Worm (Caenorhabditis elegans) whole organism, young adult: ENCODE measurements around the gene fbxa-157.
A peak's percentile ranks its signal among the peaks of the same experiment; 100 is the strongest.
"Not testable (repeated sequence)": the region's sequence is repeated elsewhere in the genome, so short reads cannot be mapped to it uniquely, and the experiment has no call there.

Experiments
- B0035.1 ChIP-seq: sonication (generic microtip); optimal IDR thresholded peaks from 2 replicates; lab custom pipeline; 2016; ENCODE audit warnings: missing genetic modification characterization, mild to moderate bottlenecking, missing compliant biosample characterization, missing genotype, missing genetic modification reagents
- B0261.1 ChIP-seq: sonication (generic microtip); optimal IDR thresholded peaks from 2 replicates; lab custom pipeline; 2016; ENCODE audit warnings: mild to moderate bottlenecking, missing genetic modification characterization, moderate library complexity, missing compliant biosample characterization
- D2030.7 ChIP-seq: fragments of 200-800 bp; sonication (Bioruptor generic); IDR thresholded peaks from 2 replicates; pipeline ENCODE4 v1.3.6; 2022; ENCODE audit warnings: missing genetic modification reagents, missing genetic modification characterization, missing compliant biosample characterization
- F33H1.4 ChIP-seq: fragments of 200-800 bp; sonication (Bioruptor generic); IDR thresholded peaks from 2 replicates; pipeline ENCODE4 v1.3.6; 2022; ENCODE audit warnings: missing genetic modification reagents, missing genetic modification characterization, missing compliant biosample characterization
- F57C9.4 ChIP-seq: sonication (generic microtip); optimal IDR thresholded peaks from 2 replicates; lab custom pipeline; 2017; ENCODE audit warnings: mild to moderate bottlenecking, missing genetic modification characterization, missing compliant biosample characterization
- K11D2.4 ChIP-seq: fragments of 200-800 bp; sonication (Bioruptor generic); IDR thresholded peaks from 2 replicates; pipeline ENCODE4 v1.3.6; 2022; ENCODE audit warnings: missing genetic modification reagents, missing genetic modification characterization, missing compliant biosample characterization
- T07F8.4 ChIP-seq: sonication (generic microtip); optimal IDR thresholded peaks from 2 replicates; lab custom pipeline; 2016; ENCODE audit warnings: mild to moderate bottlenecking, missing genetic modification characterization, moderate library complexity, missing compliant biosample characterization
- Y53G8AR.9 ChIP-seq: fragments of 200-800 bp; sonication (Bioruptor generic); conservative IDR thresholded peaks from 2 replicates; pipeline ENCODE4 v1.3.6; 2022; ENCODE audit warnings: missing genetic modification reagents, missing genetic modification characterization, missing compliant biosample characterization
- Y56A3A.18 ChIP-seq: fragments of 200-800 bp; sonication (Bioruptor generic); IDR thresholded peaks from 2 replicates; pipeline ENCODE4 v1.3.6; 2022; ENCODE audit warnings: missing genetic modification reagents, missing genetic modification characterization, missing compliant biosample characterization
- Y79H2A.3 ChIP-seq: fragments of 200-800 bp; sonication (Bioruptor generic); conservative IDR thresholded peaks from 2 replicates; pipeline ENCODE4 v1.3.6; 2022; ENCODE audit warnings: missing genetic modification reagents, missing genetic modification characterization, missing compliant biosample characterization
- akir-1 ChIP-seq: fragments of 200-800 bp; sonication (Bioruptor generic); optimal IDR thresholded peaks from 2 replicates; lab custom pipeline; 2018; ENCODE audit warnings: mild to moderate bottlenecking, missing genetic modification characterization, moderate library complexity, missing compliant biosample characterization
- ama-1 ChIP-seq, 3 experiments: fragments of 150-350 bp in 1 of 3; sonication (generic microtip) in 2 of 3; optimal IDR thresholded peaks; 2 replicates each; lab custom pipeline; 2014 to 2018; ENCODE audit warnings: missing biosample characterization in 2 of 3, missing genetic modification characterization in 2 of 3, missing genetic modification reagents in 2 of 3
- atf-7 ChIP-seq: sonication (generic microtip); optimal IDR thresholded peaks from 2 replicates; lab custom pipeline; 2017; ENCODE audit warnings: mild to moderate bottlenecking, missing genetic modification characterization, missing compliant biosample characterization
- attf-6 ChIP-seq: fragments of 200-800 bp; sonication (Bioruptor generic); IDR thresholded peaks from 2 replicates; pipeline ENCODE4 v1.3.6; 2022; ENCODE audit warnings: missing genetic modification reagents, missing genetic modification characterization, missing compliant biosample characterization
- bed-1 ChIP-seq: fragments of 200-800 bp; sonication (Bioruptor generic); IDR thresholded peaks from 2 replicates; pipeline ENCODE4 v1.3.6; 2022; ENCODE audit warnings: missing genetic modification reagents, missing genetic modification characterization, missing compliant biosample characterization
- dpff-1 ChIP-seq: sonication (generic microtip); optimal IDR thresholded peaks from 2 replicates; lab custom pipeline; 2017; ENCODE audit warnings: mild to moderate bottlenecking, missing genetic modification characterization, missing compliant biosample characterization
- gei-17 ChIP-seq: fragments of 200-800 bp; sonication (Bioruptor generic); optimal IDR thresholded peaks from 2 replicates; lab custom pipeline; 2018; ENCODE audit warnings: mild to moderate bottlenecking, missing genetic modification characterization, missing compliant biosample characterization
- hlh-26 ChIP-seq: fragments of 200-800 bp; sonication (Bioruptor generic); conservative IDR thresholded peaks from 2 replicates; pipeline ENCODE4 v1.3.6; 2022; ENCODE audit warnings: missing genetic modification reagents, missing genetic modification characterization, missing compliant biosample characterization
- hmg-1.2 ChIP-seq: fragments of 200-800 bp; sonication (Bioruptor generic); IDR thresholded peaks from 2 replicates; pipeline ENCODE4 v1.3.6; 2022; ENCODE audit warnings: missing genetic modification reagents, missing genetic modification characterization, missing compliant biosample characterization
- let-526 ChIP-seq: fragments of 200-800 bp; sonication (Bioruptor generic); IDR thresholded peaks from 2 replicates; pipeline ENCODE4 v1.3.6; 2022; ENCODE audit warnings: missing genetic modification reagents, missing genetic modification characterization, missing compliant biosample characterization
- lin-40 ChIP-seq: sonication (generic microtip); optimal IDR thresholded peaks from 2 replicates; lab custom pipeline; 2016; ENCODE audit warnings: missing genetic modification characterization, mild to moderate bottlenecking, missing compliant biosample characterization, missing genotype, missing genetic modification reagents
- lin-54 ChIP-seq: fragments of 200-800 bp; sonication (Bioruptor generic); optimal IDR thresholded peaks from 2 replicates; lab custom pipeline; 2018; ENCODE audit warnings: mild to moderate bottlenecking, missing genetic modification characterization, missing compliant biosample characterization
- lsl-1 ChIP-seq: fragments of 200-800 bp; sonication (Bioruptor generic); optimal IDR thresholded peaks from 2 replicates; lab custom pipeline; 2018; ENCODE audit warnings: mild to moderate bottlenecking, missing genetic modification characterization, moderate library complexity, missing compliant biosample characterization
- madf-6 ChIP-seq: fragments of 200-800 bp; sonication (Bioruptor generic); IDR thresholded peaks from 2 replicates; pipeline ENCODE4 v1.3.6; 2022; ENCODE audit warnings: missing genetic modification reagents, missing genetic modification characterization, missing compliant biosample characterization
- madf-8 ChIP-seq: fragments of 200-800 bp; sonication (Bioruptor generic); conservative IDR thresholded peaks from 2 replicates; pipeline ENCODE4 v1.3.6; 2022; ENCODE audit warnings: missing genetic modification reagents, missing genetic modification characterization, missing compliant biosample characterization
- mcd-1 ChIP-seq: fragments of 200-800 bp; sonication (Bioruptor generic); IDR thresholded peaks from 2 replicates; pipeline ENCODE4 v1.3.6; 2022; ENCODE audit warnings: missing genetic modification reagents, missing genetic modification characterization, missing compliant biosample characterization
- nfya-2 ChIP-seq: fragments of 200-800 bp; sonication (Bioruptor generic); IDR thresholded peaks from 2 replicates; pipeline ENCODE4 v1.3.6; 2022; ENCODE audit warnings: missing genetic modification reagents, missing genetic modification characterization, missing compliant biosample characterization
- snpc-3.4 ChIP-seq: sonication (generic microtip); optimal IDR thresholded peaks from 2 replicates; lab custom pipeline; 2017; ENCODE audit warnings: missing genetic modification characterization, mild to moderate bottlenecking, missing compliant biosample characterization, antibody characterized with exemption, moderate library complexity, missing genotype, missing genetic modification reagents
- snpc-4 ChIP-seq, 5 experiments: fragments of 150-350 bp in 1 of 5; sonication (generic microtip) in 4 of 5; optimal IDR thresholded peaks; 2 replicates each; lab custom pipeline; 2014 to 2018; ENCODE audit warnings: missing genetic modification characterization in 5 of 5, missing biosample characterization in 3 of 5, antibody characterized with exemption in 2 of 5, mild to moderate bottlenecking in 2 of 5, missing compliant biosample characterization in 2 of 5, missing genotype in 2 of 5, moderate library complexity in 2 of 5, missing genetic modification reagents in 1 of 5
- somi-1 ChIP-seq: fragments of 200-800 bp; sonication (Bioruptor generic); optimal IDR thresholded peaks from 2 replicates; lab custom pipeline; 2018; ENCODE audit warnings: mild to moderate bottlenecking, missing genetic modification characterization, missing compliant biosample characterization
- xnd-1 ChIP-seq: sonication (generic microtip); optimal IDR thresholded peaks from 2 replicates; lab custom pipeline; 2016; ENCODE audit warnings: missing genotype, missing genetic modification reagents, missing genetic modification characterization, missing compliant biosample characterization
- ztf-22 ChIP-seq: fragments of 200-800 bp; sonication (Bioruptor generic); optimal IDR thresholded peaks from 2 replicates; lab custom pipeline; 2018; ENCODE audit warnings: mild to moderate bottlenecking, missing genetic modification characterization, moderate library complexity, missing compliant biosample characterization

Gene fbxa-157

ce11 chrV:17859065-17859464 is 40.5 kb upstream of the fbxa-157 start (continued):
- TF ChIP-seq bed-1 (no peak), madf-6 (GFP tag; lab: Robert Waterston, UW) (peak; percentile 94), somi-1 (no peak), K11D2.4 (GFP tag; lab: Robert Waterston, UW) (no peak), attf-6 (GFP tag; lab: Robert Waterston, UW) (no peak), F57C9.4 (tag; lab: Kevin White, UChicago) (no peak), hlh-26 (no peak), B0261.1 (tag; lab: Kevin White, UChicago) (no peak), T07F8.4 (tag; lab: Kevin White, UChicago) (no peak), mcd-1 (peak; percentile 15; the same call in 1 of the 2 replicates), Y53G8AR.9 (GFP tag; lab: Robert Waterston, UW) (no peak), let-526 (GFP tag; lab: Robert Waterston, UW) (no peak)

DNA sequence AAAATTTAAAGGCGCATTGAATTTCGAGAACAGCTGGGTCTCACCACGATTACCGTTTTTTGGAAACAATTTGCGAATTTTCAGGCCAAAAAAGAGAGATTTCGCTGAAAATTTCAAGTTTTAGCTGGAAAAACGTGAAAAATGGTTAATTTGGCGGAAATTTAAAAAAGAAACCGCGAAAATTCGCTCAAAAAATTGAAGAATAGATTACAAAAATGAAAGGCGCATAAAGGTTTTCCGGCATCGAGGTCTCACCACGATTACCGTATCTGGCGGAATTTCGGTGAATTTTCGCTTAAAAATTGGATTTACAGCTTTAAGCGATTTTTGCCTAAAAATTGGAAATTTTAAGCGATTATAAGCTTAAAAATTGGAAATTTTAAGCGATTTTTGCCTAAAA is 40.1 kb upstream of the fbxa-157 start:
- peak; percentile 19 for TF ChIP-seq lin-54 (GFP tag; lab: Kevin White, UChicago)
- TF ChIP-seq snpc-4 (GFP tag; optimal IDR thresholded peaks at IDR 0.05; lab: Kevin White, UChicago) = no peak
- peak in 1 of 4 experiments; percentile 4 for TF ChIP-seq snpc-4 (tag; optimal IDR thresholded peaks at IDR 0.05; lab: Kevin White, UChicago)
- peak; percentile 19; the same call in 1 of the 2 replicates for TF ChIP-seq mcd-1
- peak; percentile 78 for TF ChIP-seq xnd-1 (tag; lab: Kevin White, UChicago)
- TF ChIP-seq lsl-1 = peak; percentile 93
- peak; percentile 21; the same call in 1 of the 2 replicates for TF ChIP-seq D2030.7 (GFP tag; lab: Robert Waterston, UW)
- TF ChIP-seq ztf-22 (GFP tag; lab: Kevin White, UChicago) = no peak
- TF ChIP-seq nfya-2 = no peak
- no peak for TF ChIP-seq snpc-3.4 (tag; lab: Kevin White, UChicago)
- peak; percentile 67 for TF ChIP-seq madf-8 (GFP tag; lab: Robert Waterston, UW)
- TF ChIP-seq madf-6 (GFP tag; lab: Robert Waterston, UW) = peak; percentile 72
- no peak for TF ChIP-seq dpff-1 (tag; lab: Kevin White, UChicago)
- TF ChIP-seq gei-17 (GFP tag; lab: Kevin White, UChicago) = no peak
- peak; percentile 91 for TF ChIP-seq F33H1.4 (GFP tag; lab: Robert Waterston, UW)
- TF ChIP-seq Y79H2A.3 (GFP tag; lab: Robert Waterston, UW) = no peak
- no peak for TF ChIP-seq akir-1 (GFP tag; lab: Kevin White, UChicago)
- TF ChIP-seq, all 124 proteins: peak for 9

ce11 chrV:17865309-17865708 is 34.3 kb upstream of the fbxa-157 start, which contains the start of gene Y59A8A.8:
Gene Y59A8A.8 (plus strand): TSS chrV:17865609.
- not testable (repeated sequence) for TF ChIP-seq atf-7 (tag; lab: Kevin White, UChicago); lin-40; B0035.1

DNA sequence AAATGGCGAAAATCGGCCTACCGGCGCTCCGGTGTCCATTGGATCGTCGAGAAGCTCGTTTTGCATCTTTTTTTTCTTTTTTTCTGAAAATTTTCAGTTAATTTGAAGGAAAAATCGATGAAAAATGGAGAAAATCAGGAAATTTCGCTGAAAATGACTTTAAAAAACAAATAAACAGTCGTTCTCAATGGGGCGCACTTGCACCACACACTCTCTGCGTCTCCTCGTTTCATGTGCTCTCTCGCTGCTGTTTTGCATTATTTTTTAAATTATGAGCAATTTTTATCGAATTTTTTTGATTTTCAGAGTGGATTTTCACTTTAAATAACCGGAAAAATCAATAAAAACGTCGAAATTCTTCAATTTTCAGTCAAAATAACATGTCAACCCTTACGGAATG is 29.0 kb upstream of the fbxa-157 start, which contains the start of gene csn-1:
Gene csn-1, minus strand, starts transcription at position 83 of the 400 bp plus-strand sequence.
- TF ChIP-seq lin-54 (GFP tag; lab: Kevin White, UChicago) (peak; percentile 28), Y56A3A.18 (no peak), madf-6 (GFP tag; lab: Robert Waterston, UW) (peak; percentile 45; the same call in 1 of the 2 replicates), akir-1 (GFP tag; lab: Kevin White, UChicago) (no peak), attf-6 (GFP tag; lab: Robert Waterston, UW) (0 out of 2 replicates have a peak, but pooled peaks have one; percentile 20), mcd-1 (peak; percentile 92), hmg-1.2 (GFP tag; lab: Robert Waterston, UW) (peak; percentile 94), snpc-3.4 (tag; lab: Kevin White, UChicago) (peak; percentile 39), snpc-4 (GFP tag; optimal IDR thresholded peaks at IDR 0.05; lab: Kevin White, UChicago) (no peak), snpc-4 (tag; optimal IDR thresholded peaks at IDR 0.05; lab: Kevin White, UChicago) (peak in 1 of 4 experiments; percentile 34), ama-1 (optimal IDR thresholded peaks at IDR 0.05; lab: Kevin White, UChicago) (no peak), ama-1 (GFP tag; optimal IDR thresholded peaks at IDR 0.05; lab: Kevin White, UChicago) (no peak)
